Worm (Caenorhabditis elegans) whole organism, early embryonic: ENCODE data around the gene C12D8.20.

Experiments
- ama-1 ChIP-seq: fragments of 150-350 bp; optimal IDR thresholded peaks from 2 replicates; lab custom pipeline; 2014
- tbx-11 ChIP-seq: fragments of 200-800 bp; sonication (Bioruptor generic); IDR thresholded peaks from 2 replicates; pipeline ENCODE4 v1.3.6; 2022; ENCODE audit warnings: missing genetic modification characterization, missing compliant biosample characterization
- tbx-37 ChIP-seq: fragments of 200-800 bp; sonication (Bioruptor generic); conservative IDR thresholded peaks from 2 replicates; pipeline ENCODE4 v1.3.6; 2022; ENCODE audit warnings: missing genetic modification reagents, missing genetic modification characterization, missing compliant biosample characterization

ce11 chrV:10241121-10241803, 19.2 kb downstream of the C12D8.20 start, which contains the start of the genes C12D8.21 and col-148:
- TF ChIP-seq tbx-11 (GFP tag; lab: Robert Waterston, UW) (no peak), tbx-37 (GFP tag; lab: Robert Waterston, UW) (no peak), ama-1 (no peak)
